Worm (Caenorhabditis elegans) whole organism, L1 larva: ENCODE data around the gene crm-1.
A peak's percentile ranks its signal among the peaks of the same experiment; 100 is the strongest.

Experiments used
- C16A3.4 ChIP-seq: fragments of 150-350 bp; optimal IDR thresholded peaks from 2 replicates; lab custom pipeline; 2014; ENCODE audit warnings: missing biosample characterization, missing genetic modification characterization
- F16B12.6 ChIP-seq: fragments of 150-350 bp; optimal IDR thresholded peaks from 2 replicates; lab custom pipeline; 2014; ENCODE audit warnings: missing biosample characterization, missing genetic modification characterization
- aha-1 ChIP-seq: fragments of 150-350 bp; optimal IDR thresholded peaks from 2 replicates; lab custom pipeline; 2014; ENCODE audit warnings: missing biosample characterization, missing genetic modification characterization
- blmp-1 ChIP-seq: fragments of 150-350 bp; optimal IDR thresholded peaks from 2 replicates; lab custom pipeline; 2014; ENCODE audit warnings: missing biosample characterization, missing genetic modification characterization
- ceh-82 ChIP-seq, 3 experiments: fragments of 150-350 bp in 1 of 3; sonication (generic microtip) in 2 of 3; optimal IDR thresholded peaks; 2 replicates each; lab custom pipeline; 2014 to 2017; ENCODE audit warnings: missing biosample characterization in 3 of 3, missing genetic modification characterization in 3 of 3
- ces-1 ChIP-seq: fragments of 150-350 bp; optimal IDR thresholded peaks from 2 replicates; lab custom pipeline; 2014; ENCODE audit warnings: missing biosample characterization, missing genetic modification reagents, missing genetic modification characterization
- dpl-1 ChIP-seq, 3 experiments: fragments of 150-350 bp in 2 of 3; sonication (generic microtip) in 1 of 3; optimal IDR thresholded peaks; 2 replicates each; lab custom pipeline; 2014 to 2017; ENCODE audit warnings: missing biosample characterization in 3 of 3, missing genetic modification characterization in 3 of 3, missing genetic modification reagents in 3 of 3
- efl-1 ChIP-seq, 4 experiments: fragments of 150-350 bp; optimal IDR thresholded peaks in 3 of 4; peaks in 1 of 4; 1 replicate in 1 of 4; 2 replicates in 3 of 4; lab custom pipeline; 2014; ENCODE audit warnings: missing biosample characterization in 2 of 4, missing genetic modification characterization in 2 of 4, missing genetic modification reagents in 2 of 4
- egl-13 ChIP-seq: sonication (generic microtip); optimal IDR thresholded peaks from 2 replicates; lab custom pipeline; 2016; ENCODE audit warnings: missing genotype, missing genetic modification reagents, missing genetic modification characterization, missing compliant biosample characterization
- egl-27 ChIP-seq, 2 experiments: fragments of 150-350 bp in 1 of 2; sonication (generic microtip); optimal IDR thresholded peaks; 3 replicates each; lab custom pipeline; 2017 to 2018; ENCODE audit warnings: missing biosample characterization in 2 of 2, missing genetic modification characterization in 2 of 2, missing genetic modification reagents in 2 of 2
- elt-3 ChIP-seq, 6 experiments: fragments of 150-350 bp in 1 of 6; sonication (generic microtip); optimal IDR thresholded peaks; 2 replicates each; lab custom pipeline; 2017 to 2018; ENCODE audit warnings: missing biosample characterization in 6 of 6, missing genetic modification characterization in 6 of 6, inconsistent platforms in 1 of 6
- fkh-10 ChIP-seq: sonication (generic microtip); optimal IDR thresholded peaks from 2 replicates; lab custom pipeline; 2017; ENCODE audit warnings: missing biosample characterization, missing genetic modification reagents, missing genetic modification characterization
- fkh-4 ChIP-seq: sonication (generic microtip); optimal IDR thresholded peaks from 2 replicates; lab custom pipeline; 2016; ENCODE audit warnings: missing compliant biosample characterization, missing genetic modification characterization, borderline replicate concordance
- fkh-8 ChIP-seq: sonication (generic microtip); optimal IDR thresholded peaks from 2 replicates; lab custom pipeline; 2016; ENCODE audit warnings: mild to moderate bottlenecking, missing genetic modification characterization, missing compliant biosample characterization
- fos-1 ChIP-seq: fragments of 150-350 bp; optimal IDR thresholded peaks from 2 replicates; lab custom pipeline; 2014; ENCODE audit warnings: missing biosample characterization, missing genetic modification characterization
- irx-1 ChIP-seq: sonication (generic microtip); optimal IDR thresholded peaks from 2 replicates; lab custom pipeline; 2016; ENCODE audit warnings: missing genetic modification characterization, missing compliant biosample characterization
- isw-1 ChIP-seq: fragments of 200-800 bp; sonication (Bioruptor generic); IDR thresholded peaks from 2 replicates; pipeline ENCODE4 v1.3.6; 2022; ENCODE audit warnings: missing genetic modification characterization, missing compliant biosample characterization
- jun-1 ChIP-seq: fragments of 150-350 bp; optimal IDR thresholded peaks from 2 replicates; lab custom pipeline; 2014; ENCODE audit warnings: missing biosample characterization, missing genetic modification reagents, missing genetic modification characterization
- lin-14 ChIP-seq: fragments of 200-800 bp; sonication (Bioruptor generic); optimal IDR thresholded peaks from 2 replicates; lab custom pipeline; 2018; ENCODE audit warnings: mild to moderate bottlenecking, missing genetic modification characterization, moderate library complexity, missing compliant biosample characterization
- lin-35 ChIP-seq, 2 experiments: fragments of 150-350 bp; optimal IDR thresholded peaks; 2 replicates each; lab custom pipeline; 2014; ENCODE audit warnings: missing biosample characterization in 2 of 2, missing genetic modification characterization in 2 of 2, missing genetic modification reagents in 2 of 2
- lir-3 ChIP-seq: sonication (generic microtip); optimal IDR thresholded peaks from 2 replicates; lab custom pipeline; 2016; ENCODE audit warnings: mild to moderate bottlenecking, missing genetic modification characterization, moderate library complexity, missing compliant biosample characterization; ENCODE audit not compliant: poor library complexity
- lsy-2 ChIP-seq, 2 experiments: fragments of 150-350 bp; optimal IDR thresholded peaks; 2 replicates each; lab custom pipeline; 2014; ENCODE audit warnings: missing biosample characterization in 2 of 2, missing genetic modification characterization in 2 of 2
- mab-9 ChIP-seq: fragments of 200-800 bp; sonication (Bioruptor generic); IDR thresholded peaks from 2 replicates; pipeline ENCODE4 v1.3.6; 2022; ENCODE audit warnings: missing genetic modification reagents, missing genetic modification characterization, missing compliant biosample characterization
- mep-1 ChIP-seq: fragments of 150-350 bp; optimal IDR thresholded peaks from 2 replicates; lab custom pipeline; 2014; ENCODE audit warnings: missing biosample characterization, missing genetic modification characterization
- nhr-19 ChIP-seq: fragments of 200-800 bp; sonication (Bioruptor generic); conservative IDR thresholded peaks from 2 replicates; pipeline ENCODE4 v1.3.6; 2022; ENCODE audit warnings: missing genetic modification characterization, missing compliant biosample characterization
- nhr-20 ChIP-seq: sonication (generic microtip); optimal IDR thresholded peaks from 2 replicates; lab custom pipeline; 2016; ENCODE audit warnings: mild to moderate bottlenecking, missing genetic modification characterization, missing compliant biosample characterization
- nhr-28 ChIP-seq: fragments of 150-350 bp; optimal IDR thresholded peaks from 2 replicates; lab custom pipeline; 2014; ENCODE audit warnings: missing biosample characterization, missing genetic modification characterization
- nhr-47 ChIP-seq: sonication (generic microtip); optimal IDR thresholded peaks from 2 replicates; lab custom pipeline; 2016; ENCODE audit warnings: mild to moderate bottlenecking, missing genetic modification characterization, moderate library complexity, missing compliant biosample characterization
- nhr-71 ChIP-seq: sonication (generic microtip); optimal IDR thresholded peaks from 2 replicates; lab custom pipeline; 2016; ENCODE audit warnings: mild to moderate bottlenecking, missing genetic modification characterization, moderate library complexity, missing compliant biosample characterization
- nhr-77 ChIP-seq: fragments of 150-350 bp; optimal IDR thresholded peaks from 2 replicates; lab custom pipeline; 2014; ENCODE audit warnings: missing biosample characterization, missing genetic modification characterization
- nhr-84 ChIP-seq: sonication (generic microtip); optimal IDR thresholded peaks from 2 replicates; lab custom pipeline; 2017; ENCODE audit warnings: missing biosample characterization, missing genetic modification characterization
- pax-3 ChIP-seq: fragments of 200-800 bp; sonication (Bioruptor generic); optimal IDR thresholded peaks from 2 replicates; lab custom pipeline; 2018; ENCODE audit warnings: mild to moderate bottlenecking, missing genetic modification characterization, moderate library complexity, missing compliant biosample characterization
- rnt-1 ChIP-seq: sonication (generic microtip); optimal IDR thresholded peaks from 2 replicates; lab custom pipeline; 2016; ENCODE audit warnings: mild to moderate bottlenecking, missing genetic modification characterization, moderate library complexity, missing compliant biosample characterization
- skn-1 ChIP-seq: fragments of 150-350 bp; optimal IDR thresholded peaks from 2 replicates; lab custom pipeline; 2014; ENCODE audit warnings: missing biosample characterization, missing genetic modification characterization
- snpc-4 ChIP-seq: fragments of 150-350 bp; optimal IDR thresholded peaks from 2 replicates; lab custom pipeline; 2014; ENCODE audit warnings: missing biosample characterization, missing genetic modification characterization
- snu-23 ChIP-seq: sonication (generic microtip); optimal IDR thresholded peaks from 2 replicates; lab custom pipeline; 2016; ENCODE audit warnings: missing genetic modification characterization, missing compliant biosample characterization
- sptf-1 ChIP-seq: fragments of 150-350 bp; optimal IDR thresholded peaks from 2 replicates; lab custom pipeline; 2014; ENCODE audit warnings: missing biosample characterization, missing genetic modification characterization
- swsn-7 ChIP-seq: sonication (generic microtip); optimal IDR thresholded peaks from 2 replicates; lab custom pipeline; 2016; ENCODE audit warnings: missing genetic modification characterization, missing compliant biosample characterization
- tbx-2 ChIP-seq: sonication (generic microtip); optimal IDR thresholded peaks from 2 replicates; lab custom pipeline; 2016; ENCODE audit warnings: missing genetic modification characterization, missing compliant biosample characterization
- unc-86 ChIP-seq: sonication (generic microtip); optimal IDR thresholded peaks from 2 replicates; lab custom pipeline; 2016; ENCODE audit warnings: missing genetic modification characterization, missing compliant biosample characterization
- xbp-1 ChIP-seq: sonication (generic microtip); optimal IDR thresholded peaks from 2 replicates; lab custom pipeline; 2016; ENCODE audit warnings: missing genetic modification characterization, missing compliant biosample characterization
- zag-1 ChIP-seq: fragments of 150-350 bp; optimal IDR thresholded peaks from 2 replicates; lab custom pipeline; 2014; ENCODE audit warnings: missing biosample characterization, missing genetic modification characterization
- zip-4 ChIP-seq: fragments of 200-800 bp; sonication (Bioruptor generic); optimal IDR thresholded peaks from 2 replicates; lab custom pipeline; 2018; ENCODE audit warnings: mild to moderate bottlenecking, missing genetic modification characterization, moderate library complexity, missing compliant biosample characterization
- ztf-11 ChIP-seq, 2 experiments: sonication (generic microtip); optimal IDR thresholded peaks; 2 replicates each; lab custom pipeline; 2016 to 2017; ENCODE audit warnings: missing genetic modification characterization in 2 of 2, missing biosample characterization in 1 of 2, missing compliant biosample characterization in 1 of 2
- ztf-4 ChIP-seq: fragments of 150-350 bp; optimal IDR thresholded peaks from 2 replicates; lab custom pipeline; 2014; ENCODE audit warnings: missing biosample characterization, missing genetic modification characterization

The crm-1 gene

ce11 chrV:10275619-10276018 is 56.3 kb downstream of the crm-1 start, which contains the start of gene Y22F5A.11:
Gene Y22F5A.11 (minus strand): TSS chrV:10275646.
- TF ChIP-seq fkh-10 (GFP tag; lab: Kevin White, UChicago), result peak; percentile 4
- TF ChIP-seq sptf-1 (tag; lab: Kevin White, UChicago), result no peak
- TF ChIP-seq lin-14 (GFP tag; lab: Kevin White, UChicago), result peak; percentile 55
- no peak for TF ChIP-seq nhr-28 (tag; lab: Kevin White, UChicago)
- TF ChIP-seq elt-3 (tag; optimal IDR thresholded peaks at IDR 0.05; lab: Kevin White, UChicago), result no peak
- TF ChIP-seq dpl-1 (GFP tag; optimal IDR thresholded peaks at IDR 0.05; lab: Kevin White, UChicago), result no peak

ce11 chrV:10273837-10274236 is 58.1 kb downstream of the crm-1 start:
- peak; percentile 46 for TF ChIP-seq unc-86
- TF ChIP-seq fos-1 (tag; lab: Kevin White, UChicago), result no peak
- TF ChIP-seq nhr-47 (tag; lab: Kevin White, UChicago), result peak; percentile 56
- TF ChIP-seq fkh-10 (GFP tag; lab: Kevin White, UChicago), result peak; percentile 80
- TF ChIP-seq jun-1 (tag; lab: Kevin White, UChicago), result peak; percentile 33
- TF ChIP-seq snpc-4 (tag; lab: Kevin White, UChicago), result no peak
- TF ChIP-seq lin-35 (GFP tag; optimal IDR thresholded peaks at IDR 0.05; lab: Kevin White, UChicago), result peak in 1 of 2 experiments; percentile 42
- TF ChIP-seq pax-3, result peak; percentile 21
- TF ChIP-seq ztf-11 (tag; optimal IDR thresholded peaks at IDR 0.05; lab: Kevin White, UChicago), result no peak
- no peak for TF ChIP-seq nhr-20 (tag; lab: Kevin White, UChicago)
- no peak for TF ChIP-seq fkh-4 (tag; lab: Kevin White, UChicago)
- no peak for TF ChIP-seq nhr-77 (tag; lab: Kevin White, UChicago)
- peak; percentile 35 to 41 for TF ChIP-seq efl-1 (optimal IDR thresholded peaks at IDR 0.05; lab: Kevin White, UChicago)
- TF ChIP-seq efl-1 (GFP tag; optimal IDR thresholded peaks at IDR 0.05 in 1 of 2; lab: Kevin White, UChicago), result no peak
- no peak for TF ChIP-seq nhr-19 (GFP tag; lab: Robert Waterston, UW)
- no peak for TF ChIP-seq nhr-28 (tag; lab: Kevin White, UChicago)
- peak; percentile 8 for TF ChIP-seq xbp-1 (tag; lab: Kevin White, UChicago)
- TF ChIP-seq F16B12.6 (tag; lab: Kevin White, UChicago), result no peak
- TF ChIP-seq nhr-84, result no peak
- TF ChIP-seq ceh-82 (tag; optimal IDR thresholded peaks at IDR 0.05; lab: Kevin White, UChicago), result peak; percentile 29 to 73 (median 46)
- no peak for TF ChIP-seq rnt-1 (tag; lab: Kevin White, UChicago)
- TF ChIP-seq lsy-2 (tag; optimal IDR thresholded peaks at IDR 0.05; lab: Kevin White, UChicago), result peak; percentile 6 to 57
- peak; percentile 59 for TF ChIP-seq tbx-2 (tag; lab: Kevin White, UChicago)
- peak; percentile 53 for TF ChIP-seq zag-1 (tag; lab: Kevin White, UChicago)
- no peak for TF ChIP-seq lir-3 (tag; lab: Kevin White, UChicago)
- TF ChIP-seq ztf-4, result peak; percentile 1
- TF ChIP-seq blmp-1 (tag; lab: Kevin White, UChicago), result no peak
- TF ChIP-seq C16A3.4 (tag; lab: Kevin White, UChicago), result no peak
- peak; percentile 32 for TF ChIP-seq irx-1 (tag; lab: Kevin White, UChicago)
- no peak for TF ChIP-seq zip-4 (GFP tag; lab: Kevin White, UChicago)
- peak; percentile 44 for TF ChIP-seq skn-1 (tag; lab: Kevin White, UChicago)
- TF ChIP-seq mab-9 (GFP tag; lab: Robert Waterston, UW), result 0 out of 2 replicates have a peak, but pooled peaks have one; percentile 44
- peak; percentile 15 for TF ChIP-seq mep-1 (tag; lab: Kevin White, UChicago)
- TF ChIP-seq dpl-1 (GFP tag; optimal IDR thresholded peaks at IDR 0.05; lab: Kevin White, UChicago), result peak in 1 of 3 experiments; percentile 0
- no peak for TF ChIP-seq ces-1 (GFP tag; lab: Kevin White, UChicago)
- TF ChIP-seq nhr-71 (tag; lab: Kevin White, UChicago), result peak; percentile 56
- peak; percentile 60 for TF ChIP-seq swsn-7 (tag; lab: Kevin White, UChicago)
- TF ChIP-seq lin-14 (GFP tag; lab: Kevin White, UChicago), result peak; percentile 86
- no peak; the same call in none of the 2 replicates for TF ChIP-seq isw-1 (GFP tag; lab: Robert Waterston, UW)
- peak; percentile 45 for TF ChIP-seq egl-13 (tag; lab: Kevin White, UChicago)
- no peak for TF ChIP-seq aha-1 (tag; lab: Kevin White, UChicago)
- peak; percentile 29 for TF ChIP-seq snu-23
- peak; percentile 79 for TF ChIP-seq fkh-8 (tag; lab: Kevin White, UChicago)
- TF ChIP-seq egl-27 (tag; optimal IDR thresholded peaks at IDR 0.05; lab: Kevin White, UChicago), result no peak
